Worm (Caenorhabditis elegans): ENCODE measurements around the gene Y60A3A.21.

DNA sequence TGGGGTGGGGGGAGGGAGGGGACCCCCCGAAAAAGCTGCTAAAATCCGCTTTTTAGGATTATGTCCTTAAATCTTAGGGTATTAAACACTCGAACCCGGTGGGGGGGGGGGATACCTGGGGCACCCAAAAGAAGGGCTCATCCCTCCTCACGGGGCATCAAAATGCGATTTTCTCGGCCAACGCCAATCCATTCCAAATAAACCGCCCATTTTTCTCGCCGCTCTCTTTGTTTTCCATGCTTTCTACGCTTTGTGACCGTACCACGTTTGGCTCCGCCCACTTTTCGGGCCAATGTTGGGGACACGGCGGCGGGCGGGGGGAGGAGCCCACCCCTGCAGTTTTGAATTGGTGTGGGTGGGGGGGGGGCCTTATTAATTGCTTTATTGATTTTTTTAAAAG lies 49.7 kb downstream of the Y60A3A.21 start:
- TF ChIP-seq nhr-77 (tag; optimal IDR thresholded peaks at IDR 0.05) (no peak), lin-13 (GFP tag; optimal IDR thresholded peaks at IDR 0.05) (no peak), nhr-28 (tag; optimal IDR thresholded peaks at IDR 0.05) (no peak), F49E8.2 (tag; optimal IDR thresholded peaks at IDR 0.05; ENCODE audit: borderline replicate concordance) (no peak), R02D3.7 (tag; optimal IDR thresholded peaks at IDR 0.05) (no peak), pha-4 (GFP tag; IDR thresholded peaks at IDR 0.05) (no peak), pha-4 (tag; optimal IDR thresholded peaks at IDR 0.05) (no peak), dmd-6 (GFP tag; IDR thresholded peaks at IDR 0.05) (no peak), ama-1 (optimal IDR thresholded peaks at IDR 0.05) (no peak), ceh-62 (tag; optimal IDR thresholded peaks at IDR 0.05) (no peak), ceh-82 (tag; optimal IDR thresholded peaks at IDR 0.05) (no peak), rbr-2 (tag; optimal IDR thresholded peaks at IDR 0.05) (no peak), nhr-25 (tag; optimal IDR thresholded peaks at IDR 0.05; ENCODE audit: borderline replicate concordance, insufficient read depth) (no peak), nhr-11 (tag; optimal IDR thresholded peaks at IDR 0.05) (no peak)

Data from whole organism, L4 larva.